Fruit fly (Drosophila melanogaster): ENCODE results near the gene stg1.

Gene stg1

DNA sequence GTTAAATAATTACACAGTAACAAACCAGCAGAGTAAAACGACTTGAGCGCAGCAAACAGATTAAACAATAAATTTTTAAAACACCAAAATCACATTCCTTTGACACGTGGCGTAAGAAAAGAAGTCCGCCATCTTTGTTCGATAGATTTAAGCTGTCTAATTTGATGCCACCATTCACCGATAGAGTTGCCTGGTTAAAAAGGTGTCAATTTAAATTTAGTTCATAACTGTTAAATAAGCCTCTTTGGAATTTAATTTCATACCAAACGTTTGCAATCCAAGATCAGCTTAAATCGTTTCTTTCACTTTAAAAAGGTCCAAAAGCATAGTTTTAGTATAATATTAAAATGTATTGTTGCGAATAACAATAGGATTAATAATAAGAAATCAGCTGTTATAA, 8.5 kb downstream of the stg1 start, which contains the start of gene CG15446:
Gene CG15446 (minus strand): TSS at position 101 of the 400 bp plus-strand sequence.
- TF ChIP-seq CG8632 (GFP tag; optimal IDR thresholded peaks at IDR 0.05) (no peak), Gug (GFP tag; IDR thresholded peaks at IDR 0.05) (no peak), Eip78C (GFP tag) (no peak), CG10669 (GFP tag; optimal IDR thresholded peaks at IDR 0.05) (no peak), vri (GFP tag; optimal IDR thresholded peaks at IDR 0.05) (no peak), Eip93F (GFP tag; optimal IDR thresholded peaks at IDR 0.05) (no peak), net (GFP tag; optimal IDR thresholded peaks at IDR 0.05) (no peak), acj6 (GFP tag; optimal IDR thresholded peaks at IDR 0.05) (no peak), Lpt (GFP tag; optimal IDR thresholded peaks at IDR 0.05) (no peak), Sox14 (GFP tag; optimal IDR thresholded peaks at IDR 0.05) (no peak), CG9139 (GFP tag; optimal IDR thresholded peaks at IDR 0.05) (no peak), dac (GFP tag; optimal IDR thresholded peaks at IDR 0.05) (no peak), Blimp-1 (GFP tag; optimal IDR thresholded peaks at IDR 0.05) (no peak), svp (GFP tag) (no peak)

DNA sequence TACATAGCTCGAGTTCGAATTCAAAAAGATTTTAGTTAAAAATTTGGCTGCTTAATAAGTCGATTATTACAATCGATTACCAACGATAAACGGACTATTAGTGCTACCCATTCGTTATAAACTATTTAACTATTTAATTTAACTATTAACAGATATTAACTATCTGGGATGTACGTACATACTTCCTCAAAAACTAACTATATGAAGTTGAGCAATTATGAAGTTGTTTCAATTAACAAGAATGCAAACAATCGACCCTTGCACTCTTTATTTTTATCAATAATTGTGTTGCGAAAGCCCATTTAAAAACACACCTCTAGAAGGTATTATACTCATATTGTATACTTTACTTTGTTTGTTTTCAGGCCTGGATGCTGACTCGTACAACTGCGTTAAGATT, 12.6 kb downstream of the stg1 start, which contains the start of gene CG1503:
Gene CG1503 (minus strand): TSS at position 101 of the 400 bp plus-strand sequence.
- TF ChIP-seq CG9139 (GFP tag; optimal IDR thresholded peaks at IDR 0.05), result no peak
- no peak for TF ChIP-seq Hr39 (GFP tag; optimal IDR thresholded peaks at IDR 0.05)
- no peak for TF ChIP-seq CG11902 (GFP tag; optimal IDR thresholded peaks at IDR 0.05)

DNA sequence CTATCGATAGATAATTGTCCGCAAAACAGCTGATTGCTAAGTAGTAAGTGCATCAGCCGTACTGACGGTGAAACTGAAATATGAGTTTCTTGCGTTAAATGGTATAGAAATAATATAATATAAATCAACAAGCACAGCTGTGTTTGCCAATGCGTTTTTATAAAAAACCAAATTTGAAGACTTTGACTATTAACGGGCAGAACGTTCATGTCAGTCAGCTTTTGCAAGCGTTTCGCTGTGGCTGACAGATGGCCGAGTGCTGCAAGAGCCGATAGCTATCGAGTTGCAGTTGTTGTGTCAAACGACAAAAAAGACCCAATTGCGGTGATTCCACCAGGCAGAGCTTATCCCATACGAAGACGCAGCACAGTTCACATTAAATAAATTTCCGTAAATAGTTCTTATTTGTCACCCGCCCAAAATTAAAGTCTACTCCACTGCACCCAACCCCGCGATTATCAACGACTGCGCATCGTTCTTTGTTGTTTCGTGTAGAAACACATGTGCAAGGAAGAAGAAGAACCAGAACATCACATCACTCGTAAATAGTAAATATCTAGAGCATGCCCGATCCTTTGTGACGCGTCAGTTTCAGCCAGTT, 23.3 kb downstream of the stg1 start, which contains the start of the genes unc and CG15445:
Gene unc (minus strand): TSS at position 51 of the 601 bp plus-strand sequence.
Gene CG15445 (plus strand): TSS at position 296 of the 601 bp plus-strand sequence.
- TF ChIP-seq cyc (GFP tag; optimal IDR thresholded peaks at IDR 0.05) (peak; percentile 11), CG10669 (GFP tag; optimal IDR thresholded peaks at IDR 0.05) (no peak), achi (GFP tag; optimal IDR thresholded peaks at IDR 0.05) (peak; percentile 85), CG31627 (GFP tag; optimal IDR thresholded peaks at IDR 0.05) (peak; percentile 32), topi (GFP tag; optimal IDR thresholded peaks at IDR 0.05) (peak; percentile 28), lz (GFP tag; optimal IDR thresholded peaks at IDR 0.05) (peak; percentile 11), Blimp-1 (GFP tag; optimal IDR thresholded peaks at IDR 0.05) (no peak), CG11902 (GFP tag; optimal IDR thresholded peaks at IDR 0.05) (peak; percentile 10), Sox14 (GFP tag; optimal IDR thresholded peaks at IDR 0.05) (peak; percentile 92), svp (GFP tag) (peak; percentile 33), Hr39 (GFP tag; optimal IDR thresholded peaks at IDR 0.05) (peak; percentile 17), Eip75B (GFP tag; optimal IDR thresholded peaks at IDR 0.05) (peak; percentile 12), Eip78C (GFP tag) (peak; percentile 46), esn (GFP tag; optimal IDR thresholded peaks at IDR 0.05) (peak; percentile 17), Sox15 (GFP tag; optimal IDR thresholded peaks at IDR 0.05) (no peak), Lpt (GFP tag; optimal IDR thresholded peaks at IDR 0.05) (no peak), CG6163 (GFP tag; IDR thresholded peaks at IDR 0.05) (no peak)

DNA sequence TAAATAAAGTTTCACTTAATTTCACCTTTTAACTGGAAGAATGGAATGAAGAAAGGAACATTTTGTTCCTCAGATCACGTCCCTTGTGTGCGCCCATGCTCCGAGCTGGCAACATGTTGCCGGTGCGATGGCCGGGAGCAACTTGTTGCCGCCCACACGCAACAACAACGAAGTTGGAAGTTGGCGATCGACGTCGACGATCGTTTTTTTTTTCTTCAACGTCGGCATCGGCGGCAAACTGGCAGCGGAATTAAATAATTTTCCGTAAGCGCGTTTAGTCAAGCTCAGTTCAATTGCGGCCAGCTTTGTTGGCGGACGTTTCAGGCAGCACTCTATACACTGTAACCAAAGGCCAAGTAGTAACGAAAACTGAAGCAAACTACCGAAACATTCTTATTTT, 29.9 kb downstream of the stg1 start, which contains the start of gene ldd:
Gene ldd (plus strand): TSS at position 136 of the 400 bp plus-strand sequence.
- TF ChIP-seq eg (GFP tag; IDR thresholded peaks at IDR 0.05), result 0 out of 3 replicates have a peak, but pooled peaks have one; percentile 19
- no peak for TF ChIP-seq Hr39 (GFP tag; optimal IDR thresholded peaks at IDR 0.05)
- TF ChIP-seq CG1621 (tag; optimal IDR thresholded peaks at IDR 0.05), result peak; percentile 77

DNA sequence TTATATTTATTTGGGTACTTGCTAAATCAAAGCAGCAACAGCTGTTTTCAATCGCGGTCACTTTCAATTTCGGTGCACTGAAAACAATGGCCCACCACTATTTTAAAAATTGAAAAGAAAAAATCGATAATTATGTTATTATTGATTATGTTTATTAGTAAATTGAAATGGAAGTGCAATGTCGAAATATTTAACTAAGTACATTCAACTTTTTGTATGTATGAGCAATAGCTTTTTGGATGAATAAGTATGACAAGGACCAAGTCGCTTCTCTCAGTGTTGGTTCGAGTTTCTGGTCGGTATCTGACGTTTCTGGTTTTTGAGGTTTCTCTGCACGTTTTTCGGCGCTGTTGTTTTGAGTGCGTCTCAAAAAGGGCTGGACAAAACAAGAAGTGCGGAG, 30.5 kb downstream of the stg1 start:
- TF ChIP-seq Ets96B (tag; optimal IDR thresholded peaks at IDR 0.05), result peak; percentile 62
- TF ChIP-seq CG10669 (GFP tag; optimal IDR thresholded peaks at IDR 0.05), result peak; percentile 69
- TF ChIP-seq CG8319 (GFP tag; optimal IDR thresholded peaks at IDR 0.05), result peak; percentile 76
- TF ChIP-seq CG6808 (GFP tag; optimal IDR thresholded peaks at IDR 0.05), result peak; percentile 61
- peak; percentile 87 for TF ChIP-seq CG8632 (GFP tag; optimal IDR thresholded peaks at IDR 0.05)
- peak; percentile 82 for TF ChIP-seq CG3919 (GFP tag; optimal IDR thresholded peaks at IDR 0.05)
- TF ChIP-seq OdsH (GFP tag; optimal IDR thresholded peaks at IDR 0.05), result peak; percentile 86
- TF ChIP-seq CG6276 (GFP tag; optimal IDR thresholded peaks at IDR 0.05), result peak; percentile 66
- peak; percentile 54 for TF ChIP-seq fd85E (GFP tag; optimal IDR thresholded peaks at IDR 0.05)
- TF ChIP-seq Hr39 (GFP tag; optimal IDR thresholded peaks at IDR 0.05), result peak; percentile 81
- peak; percentile 90 for TF ChIP-seq topi (GFP tag; optimal IDR thresholded peaks at IDR 0.05)
- TF ChIP-seq spab (GFP tag; optimal IDR thresholded peaks at IDR 0.05), result peak; percentile 48
- TF ChIP-seq CG6163 (GFP tag; IDR thresholded peaks at IDR 0.05), result peak; percentile 82
- peak; percentile 74 for TF ChIP-seq Ets21C (GFP tag; optimal IDR thresholded peaks at IDR 0.05)
- peak; percentile 49 for TF ChIP-seq CG6854 (GFP tag; optimal IDR thresholded peaks at IDR 0.05)
- TF ChIP-seq dac (GFP tag; optimal IDR thresholded peaks at IDR 0.05), result peak; percentile 39
- TF ChIP-seq cyc (GFP tag; optimal IDR thresholded peaks at IDR 0.05), result peak; percentile 82
- peak; percentile 85 for TF ChIP-seq CG34406 (GFP tag; optimal IDR thresholded peaks at IDR 0.05)
- TF ChIP-seq lz (GFP tag; optimal IDR thresholded peaks at IDR 0.05), result peak; percentile 89
- peak; percentile 35 for TF ChIP-seq CG4318 (GFP tag; optimal IDR thresholded peaks at IDR 0.05)
- TF ChIP-seq CG11902 (GFP tag; optimal IDR thresholded peaks at IDR 0.05), result peak; percentile 77
- TF ChIP-seq CG8119 (GFP tag; IDR thresholded peaks at IDR 0.05), result peak; percentile 74
- peak; percentile 82 for TF ChIP-seq achi (GFP tag; optimal IDR thresholded peaks at IDR 0.05)
- peak; percentile 94 for TF ChIP-seq svp (GFP tag)
- TF ChIP-seq CG3032 (tag; optimal IDR thresholded peaks at IDR 0.05), result peak; percentile 74

All from whole organism, prepupa.